Fruit fly (Drosophila melanogaster): ENCODE data around the gene PolD1.

PolD1 gene

DNA sequence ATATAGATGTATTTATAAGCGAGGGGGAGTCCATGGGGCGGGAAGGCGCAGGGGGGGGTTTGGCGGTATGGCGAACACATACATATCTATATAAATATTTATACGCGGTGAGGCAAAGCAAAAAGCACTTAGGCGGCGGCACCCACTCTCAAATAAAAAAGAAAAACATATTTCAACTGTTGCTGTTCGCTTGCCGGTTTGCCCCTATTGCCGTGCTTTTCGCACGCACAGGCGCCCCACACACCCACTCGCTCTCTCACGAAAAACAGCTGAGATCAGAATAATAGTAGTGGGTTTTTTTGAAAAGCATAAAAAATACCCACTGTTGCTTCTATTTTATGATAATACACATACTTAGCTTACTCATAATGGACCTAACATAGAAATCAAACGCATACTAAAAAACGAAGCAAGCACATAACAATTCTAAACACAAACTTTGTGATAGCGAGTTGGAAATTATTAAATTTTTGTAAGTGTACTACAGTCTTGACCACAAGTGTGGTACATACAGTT lies 13.6 kb upstream of the PolD1 start (continued):
- TF ChIP-seq CG12071 (GFP tag; optimal IDR thresholded peaks at IDR 0.05): peak; percentile 55
- TF ChIP-seq CG7271 (tag; optimal IDR thresholded peaks at IDR 0.05): no peak
- no peak for TF ChIP-seq NFAT (GFP tag; IDR thresholded peaks at IDR 0.05)
- peak; percentile 64 for TF ChIP-seq phol (tag; optimal IDR thresholded peaks at IDR 0.05)
- peak; percentile 38 for TF ChIP-seq Dad (GFP tag; optimal IDR thresholded peaks at IDR 0.05)
- TF ChIP-seq insv (GFP tag; optimal IDR thresholded peaks at IDR 0.05): peak in 1 of 2 experiments; percentile 45
- TF ChIP-seq wek (GFP tag; optimal IDR thresholded peaks at IDR 0.05): no peak
- peak; percentile 13 for TF ChIP-seq CG9876 (GFP tag; optimal IDR thresholded peaks at IDR 0.05)
- peak; percentile 91 for TF ChIP-seq Hand (GFP tag; optimal IDR thresholded peaks at IDR 0.05)
- peak; percentile 92 for TF ChIP-seq Atf6 (GFP tag; IDR thresholded peaks at IDR 0.05)
- peak; percentile 63 for TF ChIP-seq exex (tag; optimal IDR thresholded peaks at IDR 0.05)
- peak; percentile 74 for TF ChIP-seq CG13775 (GFP tag; optimal IDR thresholded peaks at IDR 0.05)
- 0 out of 2 replicates have a peak, but pooled peaks have one; percentile 45 for TF ChIP-seq ham (GFP tag; IDR thresholded peaks at IDR 0.05)
- TF ChIP-seq CG1529 (GFP tag; optimal IDR thresholded peaks at IDR 0.05): peak; percentile 11
- TF ChIP-seq CG18011 (GFP tag; optimal IDR thresholded peaks at IDR 0.05): peak; percentile 66
- TF ChIP-seq maf-S (GFP tag; optimal IDR thresholded peaks at IDR 0.05): peak; percentile 77
- no peak for TF ChIP-seq tll (GFP tag; optimal IDR thresholded peaks at IDR 0.05)
- peak; percentile 60; the same call in 1 of the 2 replicates for TF ChIP-seq esg (GFP tag; conservative IDR thresholded peaks at IDR 0.05)
- peak; percentile 83 for TF ChIP-seq CoRest (tag; optimal IDR thresholded peaks at IDR 0.05)
- TF ChIP-seq da (GFP tag; optimal IDR thresholded peaks at IDR 0.05): peak; percentile 50
- TF ChIP-seq ac (GFP tag; optimal IDR thresholded peaks at IDR 0.05): no peak
- peak; percentile 69 for TF ChIP-seq CG6854 (GFP tag; optimal IDR thresholded peaks at IDR 0.05)
- TF ChIP-seq CkIIα-i1 (GFP tag; IDR thresholded peaks at IDR 0.05): no peak
- no peak for TF ChIP-seq oc (tag; optimal IDR thresholded peaks at IDR 0.05)
- TF ChIP-seq CG16815 (GFP tag; optimal IDR thresholded peaks at IDR 0.05): peak; percentile 50
- TF ChIP-seq knrl (GFP tag; IDR thresholded peaks at IDR 0.05; ENCODE audit: partially characterized antibody): no peak
- TF ChIP-seq Pdp1 (GFP tag; optimal IDR thresholded peaks at IDR 0.05): peak; percentile 73 to 78
- TF ChIP-seq croc (GFP tag; conservative IDR thresholded peaks at IDR 0.05): no peak
- no peak for TF ChIP-seq CG8478 (optimal IDR thresholded peaks at IDR 0.05)
- TF ChIP-seq CG9797 (GFP tag; optimal IDR thresholded peaks at IDR 0.05): no peak
- TF ChIP-seq Hr51 (GFP tag; optimal IDR thresholded peaks at IDR 0.05): peak; percentile 65 to 85
- peak; percentile 27 for TF ChIP-seq trem (tag; optimal IDR thresholded peaks at IDR 0.05)
- TF ChIP-seq CG8281 (tag; optimal IDR thresholded peaks at IDR 0.05): peak; percentile 68
- TF ChIP-seq Max (GFP tag; optimal IDR thresholded peaks at IDR 0.05): peak; percentile 37
- TF ChIP-seq salm (tag; optimal IDR thresholded peaks at IDR 0.05): peak; percentile 31
- peak; percentile 67 for TF ChIP-seq kay (GFP tag; optimal IDR thresholded peaks at IDR 0.05)
- TF ChIP-seq HmgZ (tag; optimal IDR thresholded peaks at IDR 0.05): peak; percentile 83
- no peak for TF ChIP-seq kni (GFP tag; optimal IDR thresholded peaks at IDR 0.05)
- TF ChIP-seq stwl (tag; optimal IDR thresholded peaks at IDR 0.05): no peak
- peak; percentile 75 for TF ChIP-seq CG6765 (GFP tag; optimal IDR thresholded peaks at IDR 0.05)
- no peak for TF ChIP-seq Spps (tag; optimal IDR thresholded peaks at IDR 0.05)
- TF ChIP-seq CG6654 (GFP tag; optimal IDR thresholded peaks at IDR 0.05): peak; percentile 35
- peak; percentile 89 for TF ChIP-seq CG9817 (tag; optimal IDR thresholded peaks at IDR 0.05)
- TF ChIP-seq bcd (GFP tag; optimal IDR thresholded peaks at IDR 0.05): peak; percentile 84
- 0 out of 2 replicates have a peak, but pooled peaks have one; percentile 20 for TF ChIP-seq Taf1 (GFP tag; IDR thresholded peaks at IDR 0.05)
- peak; percentile 87 for TF ChIP-seq CHES-1-like (GFP tag; optimal IDR thresholded peaks at IDR 0.05)
- peak; percentile 75; the same call in 2 of the 3 replicates for TF ChIP-seq Dbx (GFP tag; IDR thresholded peaks at IDR 0.05)
- TF ChIP-seq Rx (GFP tag; IDR thresholded peaks at IDR 0.05): no peak
- peak; percentile 86 for TF ChIP-seq HLH54F (GFP tag; optimal IDR thresholded peaks at IDR 0.05)
